Worm (Caenorhabditis elegans) whole organism, L3 larva: ENCODE data around the gene srd-44.

Experiments used
- ama-1 ChIP-seq: fragments of 150-350 bp; optimal IDR thresholded peaks from 2 replicates; lab custom pipeline; 2018
- egl-5 ChIP-seq: fragments of 150-350 bp; optimal IDR thresholded peaks from 2 replicates; lab custom pipeline; 2017; ENCODE audit warnings: missing biosample characterization, missing genetic modification reagents, missing genetic modification characterization, inconsistent platforms
- fkh-10 ChIP-seq: sonication (generic microtip); optimal IDR thresholded peaks from 2 replicates; lab custom pipeline; 2017; ENCODE audit warnings: missing biosample characterization, missing genetic modification reagents, missing genetic modification characterization
- jun-1 ChIP-seq: fragments of 150-350 bp; optimal IDR thresholded peaks from 2 replicates; lab custom pipeline; 2014; ENCODE audit warnings: missing biosample characterization, missing genetic modification reagents, missing genetic modification characterization
- lsy-12 ChIP-seq: sonication (generic microtip); optimal IDR thresholded peaks from 2 replicates; lab custom pipeline; 2016; ENCODE audit warnings: mild to moderate bottlenecking, missing genetic modification characterization, missing compliant biosample characterization
- nhr-25 ChIP-seq: sonication (generic microtip); optimal IDR thresholded peaks from 2 replicates; lab custom pipeline; 2017; ENCODE audit warnings: missing biosample characterization, missing genetic modification characterization
- pqm-1 ChIP-seq: fragments of 150-350 bp; optimal IDR thresholded peaks from 2 replicates; lab custom pipeline; 2017; ENCODE audit warnings: missing biosample characterization, missing genetic modification characterization, inconsistent platforms
- zag-1 ChIP-seq: fragments of 150-350 bp; optimal IDR thresholded peaks from 2 replicates; lab custom pipeline; 2014; ENCODE audit warnings: missing biosample characterization, missing genetic modification characterization
- ztf-11 ChIP-seq: fragments of 150-350 bp; optimal IDR thresholded peaks from 2 replicates; lab custom pipeline; 2014; ENCODE audit warnings: missing biosample characterization, missing genetic modification characterization
- ztf-4 ChIP-seq: fragments of 150-350 bp; optimal IDR thresholded peaks from 2 replicates; lab custom pipeline; 2014; ENCODE audit warnings: missing biosample characterization, missing genetic modification characterization

- TF ChIP-seq pqm-1 (no peak), ama-1 (lab: Kevin White, UChicago) (no peak), lsy-12 (no peak), zag-1 (tag; lab: Kevin White, UChicago) (no peak), ztf-4 (tag; lab: Kevin White, UChicago) (no peak), jun-1 (tag; lab: Kevin White, UChicago) (no peak), nhr-25 (tag; lab: Kevin White, UChicago) (no peak), fkh-10 (GFP tag; lab: Kevin White, UChicago) (no peak), ztf-11 (tag; lab: Kevin White, UChicago) (no peak), egl-5 (tag; lab: Kevin White, UChicago) (no peak)
These were observed 5.0 kb downstream of the srd-44 start, which contains the start of the genes nspc-9 and nspc-10 for ce11 chrX:12343279-12343678.
